Worm (Caenorhabditis elegans): ENCODE data around the gene rhgf-2.

rhgf-2 gene

ce11 chrII:4100485-4100884 lies at the start of gene rhgf-2:
Gene rhgf-2, plus strand, starts transcription at chrII:4100785.
- no peak for TF ChIP-seq med-1 (GFP tag; optimal IDR thresholded peaks at IDR 0.05; ENCODE audit: insufficient read depth)
- TF ChIP-seq cog-1 (tag; optimal IDR thresholded peaks at IDR 0.05) = no peak
- no peak for TF ChIP-seq T22C8.4 (GFP tag; IDR thresholded peaks at IDR 0.05)
- TF ChIP-seq tab-1 (GFP tag; IDR thresholded peaks at IDR 0.05) = no peak

DNA sequence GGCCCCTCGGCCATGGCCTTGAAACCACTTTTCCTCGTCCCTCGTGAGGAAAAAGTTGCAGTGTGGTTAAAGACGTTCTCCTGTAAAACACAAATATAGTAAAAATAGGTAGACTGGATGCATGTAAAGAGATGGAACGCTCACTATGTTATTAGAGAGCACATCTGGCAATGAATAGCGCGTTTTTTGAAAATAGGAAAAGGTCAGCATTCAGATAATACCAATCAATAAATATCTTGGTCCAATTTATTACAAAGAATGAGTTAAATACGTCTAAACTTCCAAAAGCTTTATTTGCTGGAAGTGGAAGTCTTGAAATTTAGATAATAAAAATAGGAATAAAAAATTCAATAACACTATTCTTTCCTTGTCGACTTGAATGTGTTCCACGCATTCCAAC lies 38.1 kb upstream of the rhgf-2 start, which contains the start of gene gadr-4:
TSS of gene gadr-4 (minus strand) at position 101 of the 400 bp plus-strand sequence.
- no peak for TF ChIP-seq ref-1 (GFP tag; conservative IDR thresholded peaks at IDR 0.05)
- no peak for TF ChIP-seq klf-2 (GFP tag; conservative IDR thresholded peaks at IDR 0.05)
- no peak for TF ChIP-seq tab-1 (GFP tag; IDR thresholded peaks at IDR 0.05)
- no peak for TF ChIP-seq ztf-23 (GFP tag; IDR thresholded peaks at IDR 0.05)

DNA sequence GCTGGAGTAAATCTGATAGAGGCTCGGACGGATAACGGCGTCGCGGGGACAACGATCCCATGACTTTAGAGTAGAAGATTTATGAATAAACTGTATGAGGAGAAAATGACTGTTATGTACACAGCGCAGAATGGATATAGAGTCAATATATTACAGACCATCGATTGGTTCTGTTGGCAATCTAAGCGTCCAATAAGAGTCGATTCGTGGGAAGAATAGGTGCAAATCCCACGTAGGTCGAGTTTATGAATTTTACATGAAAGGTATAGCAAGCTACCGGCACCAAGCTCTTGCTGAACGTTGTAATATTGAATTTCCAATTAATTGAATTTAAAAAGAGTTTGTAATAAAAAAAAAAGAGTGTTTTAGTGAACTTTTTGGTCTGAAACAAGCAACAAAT lies 36.6 kb upstream of the rhgf-2 start, which contains the start of gene fbxb-118:
TSS of gene fbxb-118 (minus strand) at position 101 of the 400 bp plus-strand sequence.
- TF ChIP-seq flt-1 (GFP tag; IDR thresholded peaks at IDR 0.05) = no peak

DNA sequence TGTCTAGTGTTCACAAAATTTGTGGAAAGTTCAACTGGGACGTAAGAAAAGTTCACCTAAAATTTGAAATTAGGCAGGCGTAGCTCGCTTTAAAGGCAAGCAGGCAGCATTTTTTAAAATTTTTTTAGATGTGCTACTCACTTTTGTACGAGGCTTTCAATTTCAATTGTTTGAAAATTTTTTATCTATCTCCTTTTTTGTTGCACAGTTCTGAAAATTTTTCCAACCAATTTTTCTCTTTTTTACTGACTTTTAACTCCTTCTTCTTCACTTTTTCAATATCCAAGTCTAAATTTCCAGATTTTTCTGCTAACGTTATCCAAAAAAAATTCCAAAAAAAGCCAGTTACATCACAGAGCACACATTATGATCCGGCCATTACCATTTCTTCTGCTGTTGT lies 33.3 kb upstream of the rhgf-2 start, which contains the start of gene W06A11.1:
TSS of gene W06A11.1 (plus strand) at position 301 of the 400 bp plus-strand sequence.
- no peak for TF ChIP-seq tab-1 (GFP tag; IDR thresholded peaks at IDR 0.05)
- no peak for TF ChIP-seq med-1 (GFP tag; optimal IDR thresholded peaks at IDR 0.05; ENCODE audit: insufficient read depth)
- no peak for TF ChIP-seq ref-1 (GFP tag; conservative IDR thresholded peaks at IDR 0.05)
- no peak for TF ChIP-seq cog-1 (tag; optimal IDR thresholded peaks at IDR 0.05)
- no peak for TF ChIP-seq klf-2 (GFP tag; conservative IDR thresholded peaks at IDR 0.05)
- TF ChIP-seq ztf-29 (GFP tag; IDR thresholded peaks at IDR 0.05) = no peak
- TF ChIP-seq ztf-23 (GFP tag; IDR thresholded peaks at IDR 0.05) = no peak
- no peak for TF ChIP-seq flt-1 (GFP tag; IDR thresholded peaks at IDR 0.05)
- TF ChIP-seq T22C8.4 (GFP tag; IDR thresholded peaks at IDR 0.05) = no peak

- no peak for TF ChIP-seq flt-1 (GFP tag; IDR thresholded peaks at IDR 0.05)
- no peak for TF ChIP-seq cog-1 (tag; optimal IDR thresholded peaks at IDR 0.05)
- no peak for TF ChIP-seq ztf-29 (GFP tag; IDR thresholded peaks at IDR 0.05)
Observed at ce11 chrII:4068141-4068540, 32.4 kb upstream of the rhgf-2 start.

- TF ChIP-seq med-1 (GFP tag; optimal IDR thresholded peaks at IDR 0.05; ENCODE audit: insufficient read depth) (no peak), cog-1 (tag; optimal IDR thresholded peaks at IDR 0.05) (no peak), klf-2 (GFP tag; conservative IDR thresholded peaks at IDR 0.05) (no peak)
Observed at ce11 chrII:4071075-4071474, 29.5 kb upstream of the rhgf-2 start.

DNA sequence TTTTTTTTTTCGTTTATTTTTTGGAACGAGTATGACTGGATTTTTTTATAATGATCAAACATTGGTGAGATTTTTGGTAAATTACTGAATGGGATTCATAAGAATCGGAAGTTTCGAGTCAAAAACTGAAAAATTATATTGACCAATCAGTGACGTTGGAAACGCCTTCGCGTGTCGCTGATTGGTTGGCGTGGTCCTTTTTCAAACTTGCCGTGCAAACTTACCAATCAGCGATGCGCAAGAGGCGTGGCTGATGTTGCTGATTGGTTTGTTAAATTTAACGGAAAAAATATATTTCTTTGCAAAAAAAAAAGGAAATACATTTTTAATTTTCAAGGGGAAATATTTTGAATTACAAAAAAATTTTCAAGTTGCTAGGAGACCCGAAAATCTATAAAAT lies 25.9 kb upstream of the rhgf-2 start:
- TF ChIP-seq ztf-23 (GFP tag; IDR thresholded peaks at IDR 0.05) (no peak), T22C8.4 (GFP tag; IDR thresholded peaks at IDR 0.05) (no peak)

- no peak for TF ChIP-seq cog-1 (tag; optimal IDR thresholded peaks at IDR 0.05)
- TF ChIP-seq tab-1 (GFP tag; IDR thresholded peaks at IDR 0.05) = no peak
- no peak for TF ChIP-seq ztf-23 (GFP tag; IDR thresholded peaks at IDR 0.05)
- no peak for TF ChIP-seq flt-1 (GFP tag; IDR thresholded peaks at IDR 0.05)
- no peak for TF ChIP-seq med-1 (GFP tag; optimal IDR thresholded peaks at IDR 0.05; ENCODE audit: insufficient read depth)
- TF ChIP-seq ref-1 (GFP tag; conservative IDR thresholded peaks at IDR 0.05) = no peak
- no peak for TF ChIP-seq ztf-29 (GFP tag; IDR thresholded peaks at IDR 0.05)
- TF ChIP-seq T22C8.4 (GFP tag; IDR thresholded peaks at IDR 0.05) = no peak
- no peak for TF ChIP-seq klf-2 (GFP tag; conservative IDR thresholded peaks at IDR 0.05)
Observed at ce11 chrII:4081141-4081540, 19.4 kb upstream of the rhgf-2 start.

DNA sequence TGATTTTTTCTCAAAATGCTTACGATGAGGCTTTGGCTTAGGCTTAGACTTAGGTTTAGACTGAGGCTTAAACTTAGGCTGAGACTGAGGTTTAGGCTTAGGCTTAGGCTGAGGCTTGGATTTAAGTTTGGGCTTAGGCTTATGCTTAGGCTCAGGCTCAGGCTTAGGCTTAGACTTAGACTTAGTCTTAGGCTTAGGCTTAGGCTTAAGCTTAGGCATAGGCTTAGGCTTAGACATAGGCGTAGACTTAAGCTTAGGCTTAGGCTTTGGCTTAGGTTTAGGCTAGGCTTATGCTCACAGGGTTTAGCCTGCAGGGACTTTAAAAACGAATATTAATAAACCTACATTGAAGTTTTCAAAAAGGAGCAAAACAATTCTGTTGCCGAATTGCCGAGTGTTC lies 18.7 kb upstream of the rhgf-2 start:
- TF ChIP-seq ztf-29 (GFP tag; IDR thresholded peaks at IDR 0.05) = peak; percentile 64; the same call in 1 of the 2 replicates
- no peak for TF ChIP-seq T22C8.4 (GFP tag; IDR thresholded peaks at IDR 0.05)

DNA sequence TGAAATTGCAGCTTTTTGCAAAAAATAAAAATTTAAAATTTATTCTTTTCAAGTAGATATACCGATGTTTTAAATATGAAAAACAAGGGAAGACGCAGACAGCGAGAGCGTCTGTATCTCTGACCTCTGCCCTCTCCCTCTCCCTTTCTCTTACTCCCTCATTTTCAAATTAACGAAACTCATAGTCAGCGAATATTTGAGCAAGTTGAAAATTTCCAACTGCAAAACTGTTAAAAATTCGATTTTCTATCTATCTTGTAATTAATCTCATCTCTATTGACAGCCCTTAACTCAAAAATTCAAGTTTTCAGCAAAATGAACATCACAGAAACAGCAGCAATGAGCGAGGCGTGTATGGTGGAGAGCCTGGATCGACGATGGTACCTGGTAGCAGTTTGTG lies 17.8 kb upstream of the rhgf-2 start, which contains the start of gene R11F4.2:
TSS of gene R11F4.2 (plus strand) at position 301 of the 400 bp plus-strand sequence.
- TF ChIP-seq med-1 (GFP tag; optimal IDR thresholded peaks at IDR 0.05; ENCODE audit: insufficient read depth) = no peak
- no peak for TF ChIP-seq klf-2 (GFP tag; conservative IDR thresholded peaks at IDR 0.05)
- no peak for TF ChIP-seq T22C8.4 (GFP tag; IDR thresholded peaks at IDR 0.05)
- TF ChIP-seq cog-1 (tag; optimal IDR thresholded peaks at IDR 0.05) = no peak
- TF ChIP-seq ztf-29 (GFP tag; IDR thresholded peaks at IDR 0.05) = no peak
- TF ChIP-seq ztf-23 (GFP tag; IDR thresholded peaks at IDR 0.05) = no peak
- TF ChIP-seq tab-1 (GFP tag; IDR thresholded peaks at IDR 0.05) = no peak
- no peak for TF ChIP-seq ref-1 (GFP tag; conservative IDR thresholded peaks at IDR 0.05)
- TF ChIP-seq flt-1 (GFP tag; IDR thresholded peaks at IDR 0.05) = no peak

DNA sequence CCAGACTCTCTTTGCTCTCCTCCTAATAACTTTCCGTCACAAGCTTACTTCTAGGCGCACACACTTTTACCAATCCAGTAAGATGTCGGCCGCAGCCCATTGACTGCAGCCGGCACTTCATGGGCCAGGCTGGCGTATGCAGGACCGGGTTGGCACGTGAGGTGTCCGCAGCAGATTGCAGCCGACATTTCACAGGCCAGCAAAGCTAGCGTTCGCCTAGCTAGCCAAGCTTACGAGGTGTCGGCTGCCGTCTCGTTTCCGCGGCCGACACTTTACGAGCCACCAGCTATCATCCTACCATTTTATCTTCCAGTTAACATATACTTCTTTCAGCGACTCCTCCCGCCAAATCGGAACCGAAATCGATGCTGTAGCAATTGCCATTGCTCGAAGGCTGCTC lies 15.0 kb upstream of the rhgf-2 start:
- no peak for TF ChIP-seq cog-1 (tag; optimal IDR thresholded peaks at IDR 0.05)
- TF ChIP-seq ztf-23 (GFP tag; IDR thresholded peaks at IDR 0.05) = no peak
- TF ChIP-seq flt-1 (GFP tag; IDR thresholded peaks at IDR 0.05) = no peak
- TF ChIP-seq klf-2 (GFP tag; conservative IDR thresholded peaks at IDR 0.05) = no peak
- TF ChIP-seq T22C8.4 (GFP tag; IDR thresholded peaks at IDR 0.05) = no peak
- TF ChIP-seq ztf-29 (GFP tag; IDR thresholded peaks at IDR 0.05) = no peak
- no peak for TF ChIP-seq ref-1 (GFP tag; conservative IDR thresholded peaks at IDR 0.05)
- TF ChIP-seq med-1 (GFP tag; optimal IDR thresholded peaks at IDR 0.05; ENCODE audit: insufficient read depth) = no peak
- no peak for TF ChIP-seq tab-1 (GFP tag; IDR thresholded peaks at IDR 0.05)

ce11 chrII:4089183-4089582 lies 11.4 kb upstream of the rhgf-2 start:
- TF ChIP-seq ztf-23 (GFP tag; IDR thresholded peaks at IDR 0.05) = no peak
- no peak for TF ChIP-seq ref-1 (GFP tag; conservative IDR thresholded peaks at IDR 0.05)
- TF ChIP-seq klf-2 (GFP tag; conservative IDR thresholded peaks at IDR 0.05) = no peak
- no peak for TF ChIP-seq med-1 (GFP tag; optimal IDR thresholded peaks at IDR 0.05; ENCODE audit: insufficient read depth)
- TF ChIP-seq ztf-29 (GFP tag; IDR thresholded peaks at IDR 0.05) = no peak
- TF ChIP-seq flt-1 (GFP tag; IDR thresholded peaks at IDR 0.05) = no peak
- no peak for TF ChIP-seq tab-1 (GFP tag; IDR thresholded peaks at IDR 0.05)
- no peak for TF ChIP-seq T22C8.4 (GFP tag; IDR thresholded peaks at IDR 0.05)
- TF ChIP-seq cog-1 (tag; optimal IDR thresholded peaks at IDR 0.05) = no peak
